Fruit fly (Drosophila melanogaster): ENCODE results near the gene CG13474.

DNA sequence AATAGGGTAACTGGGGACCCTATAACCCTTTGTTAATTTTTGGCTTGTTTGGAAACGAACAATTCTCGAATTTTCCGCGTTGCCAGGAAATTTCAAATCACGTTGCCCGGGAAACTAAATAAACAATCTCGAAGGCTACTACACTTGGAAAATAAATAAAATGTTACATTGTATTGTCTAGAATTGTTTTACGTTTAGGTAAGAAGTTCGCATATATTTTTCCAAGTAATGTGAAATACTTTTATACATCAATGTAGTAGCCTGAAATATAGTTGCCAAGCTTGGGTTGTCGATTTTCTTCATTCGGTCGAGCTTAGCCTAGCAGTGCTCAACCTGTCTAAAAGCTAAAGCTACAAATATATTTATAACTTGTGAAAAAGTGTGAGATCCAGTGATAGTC is 12.4 kb downstream of the CG13474 start, which contains the start of gene Dnaaf6:
- no peak for TF ChIP-seq CG11294 (GFP tag; IDR thresholded peaks at IDR 0.05)
- no peak for TF ChIP-seq OdsH (GFP tag; optimal IDR thresholded peaks at IDR 0.05)
- no peak for TF ChIP-seq Gug (GFP tag; IDR thresholded peaks at IDR 0.05)
- no peak for TF ChIP-seq Blimp-1 (GFP tag; optimal IDR thresholded peaks at IDR 0.05)
- no peak for TF ChIP-seq CG6163 (GFP tag; IDR thresholded peaks at IDR 0.05)
- TF ChIP-seq cyc (GFP tag; optimal IDR thresholded peaks at IDR 0.05): no peak
- no peak for TF ChIP-seq CG6276 (GFP tag; optimal IDR thresholded peaks at IDR 0.05)

Data from whole organism, prepupa.